Worm (Caenorhabditis elegans): ENCODE measurements around the gene fbxa-156.

- TF ChIP-seq tbx-8 (GFP tag; optimal IDR thresholded peaks at IDR 0.05) = no peak
- no peak for TF ChIP-seq drap-1 (GFP tag; optimal IDR thresholded peaks at IDR 0.05)
- no peak for TF ChIP-seq snpc-4 (tag; optimal IDR thresholded peaks at IDR 0.05)
- no peak for TF ChIP-seq nhr-76 (tag; optimal IDR thresholded peaks at IDR 0.05)
- no peak for TF ChIP-seq nhr-2 (tag; optimal IDR thresholded peaks at IDR 0.05)
- TF ChIP-seq lsy-2 (tag; optimal IDR thresholded peaks at IDR 0.05) = no peak
- no peak for TF ChIP-seq lin-13 (tag; optimal IDR thresholded peaks at IDR 0.05)
- no peak for TF ChIP-seq nhr-28 (tag; optimal IDR thresholded peaks at IDR 0.05)
- no peak for TF ChIP-seq ztf-11 (tag; optimal IDR thresholded peaks at IDR 0.05)
- TF ChIP-seq ceh-43 (GFP tag; optimal IDR thresholded peaks at IDR 0.05) = no peak
- no peak for TF ChIP-seq elt-1 (tag; optimal IDR thresholded peaks at IDR 0.05; ENCODE audit: borderline replicate concordance, insufficient read depth)
- TF ChIP-seq nhr-237 (tag; optimal IDR thresholded peaks at IDR 0.05) = no peak
- TF ChIP-seq ces-1 (GFP tag; optimal IDR thresholded peaks at IDR 0.05) = no peak
- no peak for TF ChIP-seq ceh-83 (GFP tag; optimal IDR thresholded peaks at IDR 0.05)
These were observed 2.9 kb upstream of the fbxa-156 start, which contains the start of gene fbxa-157 for ce11 chrV:17899503-17899902.
